Fruit fly (Drosophila melanogaster): Measurements from ENCODE around the gene CG18048.

- TF ChIP-seq H15 (GFP tag; IDR thresholded peaks at IDR 0.05) = no peak
- no peak for TF ChIP-seq CoRest (tag; optimal IDR thresholded peaks at IDR 0.05)
- no peak for TF ChIP-seq Camta (GFP tag; optimal IDR thresholded peaks at IDR 0.05)
- TF ChIP-seq Pdp1 (GFP tag; optimal IDR thresholded peaks at IDR 0.05) = no peak
Measured at dm6 chr3R:6329774-6330298, 16.1 kb upstream of the CG18048 start, which contains the start of gene Osi18.
